Worm (Caenorhabditis elegans) whole organism, L3 larva: ENCODE data around the gene F10G2.1.
A peak's percentile ranks its signal among the peaks of the same experiment; 100 is the strongest.
"Not testable (repeated sequence)": the region's sequence is repeated elsewhere in the genome, so short reads cannot be mapped to it uniquely, and the experiment has no call there.

ENCODE experiments used
- ZK546.5 ChIP-seq: sonication (generic microtip); optimal IDR thresholded peaks from 2 replicates; lab custom pipeline; 2017; ENCODE audit warnings: missing biosample characterization, missing genetic modification characterization
- ceh-16 ChIP-seq: sonication (generic microtip); optimal IDR thresholded peaks from 2 replicates; lab custom pipeline; 2017; ENCODE audit warnings: missing biosample characterization, missing genetic modification characterization
- daf-12 ChIP-seq: fragments of 150-350 bp; optimal IDR thresholded peaks from 2 replicates; lab custom pipeline; 2014; ENCODE audit warnings: missing biosample characterization, missing genetic modification reagents, missing genetic modification characterization
- egl-27 ChIP-seq: sonication (generic microtip); optimal IDR thresholded peaks from 4 replicates; lab custom pipeline; 2017; ENCODE audit warnings: missing biosample characterization, missing genetic modification reagents, missing genetic modification characterization
- egl-5 ChIP-seq: fragments of 150-350 bp; optimal IDR thresholded peaks from 2 replicates; lab custom pipeline; 2017; ENCODE audit warnings: missing biosample characterization, missing genetic modification reagents, missing genetic modification characterization, inconsistent platforms
- elt-1 ChIP-seq: fragments of 150-350 bp; optimal IDR thresholded peaks from 2 replicates; lab custom pipeline; 2014; ENCODE audit warnings: missing biosample characterization, missing genetic modification characterization
- elt-2 ChIP-seq: sonication (generic microtip); optimal IDR thresholded peaks from 2 replicates; lab custom pipeline; 2016; ENCODE audit warnings: missing genetic modification reagents, mild to moderate bottlenecking, missing genetic modification characterization, missing compliant biosample characterization
- elt-3 ChIP-seq, 3 experiments: fragments of 150-350 bp in 1 of 3; sonication (generic microtip) in 2 of 3; optimal IDR thresholded peaks; 2 replicates in 2 of 3; 4 replicates in 1 of 3; lab custom pipeline; 2014 to 2017; ENCODE audit warnings: missing biosample characterization in 3 of 3, missing genetic modification characterization in 3 of 3
- fkh-10 ChIP-seq: sonication (generic microtip); optimal IDR thresholded peaks from 2 replicates; lab custom pipeline; 2017; ENCODE audit warnings: missing biosample characterization, missing genetic modification reagents, missing genetic modification characterization
- fos-1 ChIP-seq: fragments of 150-350 bp; optimal IDR thresholded peaks from 2 replicates; lab custom pipeline; 2014; ENCODE audit warnings: missing biosample characterization, missing genetic modification characterization
- hmg-11 ChIP-seq: sonication (generic microtip); optimal IDR thresholded peaks from 2 replicates; lab custom pipeline; 2016; ENCODE audit warnings: missing genetic modification characterization, missing compliant biosample characterization
- jun-1 ChIP-seq: fragments of 150-350 bp; optimal IDR thresholded peaks from 2 replicates; lab custom pipeline; 2014; ENCODE audit warnings: missing biosample characterization, missing genetic modification reagents, missing genetic modification characterization
- lin-15B ChIP-seq: fragments of 150-350 bp; optimal IDR thresholded peaks from 2 replicates; lab custom pipeline; 2014; ENCODE audit warnings: missing biosample characterization, missing genetic modification characterization
- mdl-1 ChIP-seq: fragments of 150-350 bp; optimal IDR thresholded peaks from 2 replicates; lab custom pipeline; 2014; ENCODE audit warnings: missing biosample characterization, missing genetic modification characterization
- mml-1 ChIP-seq: fragments of 150-350 bp; sonication (generic microtip); optimal IDR thresholded peaks from 3 replicates; lab custom pipeline; 2014; ENCODE audit warnings: missing biosample characterization, missing genetic modification characterization
- nfya-1 ChIP-seq: sonication (generic microtip); optimal IDR thresholded peaks from 2 replicates; lab custom pipeline; 2017; ENCODE audit warnings: missing genetic modification characterization, mild to moderate bottlenecking, missing compliant biosample characterization, antibody characterized with exemption, moderate library complexity; ENCODE audit not compliant: insufficient read depth
- nhr-11 ChIP-seq: fragments of 150-350 bp; optimal IDR thresholded peaks from 2 replicates; lab custom pipeline; 2014; ENCODE audit warnings: missing biosample characterization, missing genetic modification characterization
- nhr-12 ChIP-seq: fragments of 150-350 bp; optimal IDR thresholded peaks from 2 replicates; lab custom pipeline; 2014; ENCODE audit warnings: missing biosample characterization, missing genetic modification characterization
- nhr-23 ChIP-seq: fragments of 150-350 bp; optimal IDR thresholded peaks from 2 replicates; lab custom pipeline; 2014; ENCODE audit warnings: missing biosample characterization, missing genetic modification reagents, missing genetic modification characterization
- nhr-25 ChIP-seq: sonication (generic microtip); optimal IDR thresholded peaks from 2 replicates; lab custom pipeline; 2017; ENCODE audit warnings: missing biosample characterization, missing genetic modification characterization
- nhr-28 ChIP-seq: fragments of 150-350 bp; optimal IDR thresholded peaks from 2 replicates; lab custom pipeline; 2014; ENCODE audit warnings: missing biosample characterization, missing genetic modification characterization
- nhr-43 ChIP-seq: sonication (generic microtip); optimal IDR thresholded peaks from 2 replicates; lab custom pipeline; 2016; ENCODE audit warnings: mild to moderate bottlenecking, missing genetic modification characterization, missing compliant biosample characterization; ENCODE audit not compliant: poor library complexity, severe bottlenecking
- nhr-76 ChIP-seq: fragments of 150-350 bp; sonication (generic microtip); optimal IDR thresholded peaks from 5 replicates; lab custom pipeline; 2014; ENCODE audit warnings: missing biosample characterization, missing genetic modification characterization
- nhr-77 ChIP-seq: fragments of 150-350 bp; optimal IDR thresholded peaks from 2 replicates; lab custom pipeline; 2014; ENCODE audit warnings: missing biosample characterization, missing genetic modification characterization
- pqm-1 ChIP-seq: fragments of 150-350 bp; optimal IDR thresholded peaks from 2 replicates; lab custom pipeline; 2017; ENCODE audit warnings: missing biosample characterization, missing genetic modification characterization, inconsistent platforms
- sea-2 ChIP-seq: fragments of 150-350 bp; sonication (generic microtip); optimal IDR thresholded peaks from 4 replicates; lab custom pipeline; 2014; ENCODE audit warnings: missing biosample characterization, missing genetic modification reagents, missing genetic modification characterization
- snpc-4 ChIP-seq: fragments of 150-350 bp; optimal IDR thresholded peaks from 2 replicates; lab custom pipeline; 2014; ENCODE audit warnings: missing biosample characterization, missing genetic modification characterization
- tbx-2 ChIP-seq: sonication (generic microtip); optimal IDR thresholded peaks from 2 replicates; lab custom pipeline; 2016; ENCODE audit warnings: mild to moderate bottlenecking, missing genetic modification characterization, missing compliant biosample characterization
- unc-39 ChIP-seq: sonication (generic microtip); optimal IDR thresholded peaks from 4 replicates; lab custom pipeline; 2017; ENCODE audit warnings: missing biosample characterization, missing genetic modification characterization
- unc-62 ChIP-seq: fragments of 150-350 bp; sonication (generic microtip); optimal IDR thresholded peaks from 4 replicates; lab custom pipeline; 2014; ENCODE audit warnings: missing biosample characterization, missing genetic modification reagents, missing genetic modification characterization
- zag-1 ChIP-seq: fragments of 150-350 bp; optimal IDR thresholded peaks from 2 replicates; lab custom pipeline; 2014; ENCODE audit warnings: missing biosample characterization, missing genetic modification characterization

Gene F10G2.1

ce11 chrV:7326928-7327327 is 5.4 kb upstream of the F10G2.1 start, which contains the start of gene F10G2.4:
TSS of gene F10G2.4 (plus strand) at chrV:7327228.
- TF ChIP-seq mdl-1 (tag; lab: Kevin White, UChicago) (no peak), nhr-28 (tag; lab: Kevin White, UChicago) (no peak), nhr-77 (tag; lab: Kevin White, UChicago) (no peak), nhr-23 (no peak), ceh-16 (tag; lab: Kevin White, UChicago) (no peak), ZK546.5 (tag; lab: Kevin White, UChicago) (no peak), hmg-11 (tag; lab: Kevin White, UChicago) (no peak), nhr-43 (no peak), lin-15B (tag; lab: Kevin White, UChicago) (no peak), zag-1 (no peak), unc-39 (tag; lab: Kevin White, UChicago) (no peak), elt-3 (tag; optimal IDR thresholded peaks at IDR 0.05; lab: Kevin White, UChicago) (no peak), nhr-25 (tag; lab: Kevin White, UChicago) (no peak), egl-27 (tag; lab: Kevin White, UChicago) (no peak)

- TF ChIP-seq elt-2 (tag; lab: Kevin White, UChicago): peak; percentile 2
- no peak for TF ChIP-seq sea-2
These were observed 4.3 kb upstream of the F10G2.1 start, which contains the start of gene clec-7 for ce11 chrV:7328092-7328491. TSS of gene clec-7 (plus strand) at chrV:7328392.

ce11 chrV:7330868-7331267 is 1.5 kb upstream of the F10G2.1 start, which contains the start of gene F10G2.2:
TSS of gene F10G2.2 (plus strand) at chrV:7331168.
- TF ChIP-seq nfya-1 (tag; lab: Kevin White, UChicago) (no peak), nhr-76 (tag; lab: Kevin White, UChicago) (no peak), ZK546.5 (tag; lab: Kevin White, UChicago) (no peak), jun-1 (tag; lab: Kevin White, UChicago) (no peak), nhr-25 (tag; lab: Kevin White, UChicago) (no peak), nhr-43 (no peak), unc-62 (GFP tag; lab: Kevin White, UChicago) (no peak), snpc-4 (tag; lab: Kevin White, UChicago) (no peak), elt-3 (tag; optimal IDR thresholded peaks at IDR 0.05; lab: Kevin White, UChicago) (no peak), lin-15B (tag; lab: Kevin White, UChicago) (no peak), nhr-77 (tag; lab: Kevin White, UChicago) (no peak), egl-5 (tag; lab: Kevin White, UChicago) (no peak)

ce11 chrV:7337218-7337617 is 4.9 kb downstream of the F10G2.1 start, which contains the start of gene F10G2.7:
TSS of gene F10G2.7 (minus strand) at chrV:7337318.
- TF ChIP-seq fos-1, nhr-25, elt-1 (tag; lab: Kevin White, UChicago): not testable (repeated sequence)

ce11 chrV:7339831-7340230 is 7.5 kb downstream of the F10G2.1 start, which contains the start of gene srh-187:
TSS of gene srh-187 (minus strand) at chrV:7339931.
- no peak for TF ChIP-seq mml-1 (tag; lab: Kevin White, UChicago)
- no peak for TF ChIP-seq tbx-2 (tag; lab: Kevin White, UChicago)
- no peak for TF ChIP-seq pqm-1 (tag; lab: Kevin White, UChicago)
- TF ChIP-seq daf-12 (tag; lab: Kevin White, UChicago): no peak
- no peak for TF ChIP-seq nfya-1 (tag; lab: Kevin White, UChicago)
- no peak for TF ChIP-seq fkh-10 (GFP tag; lab: Kevin White, UChicago)
- no peak for TF ChIP-seq nhr-11 (tag; lab: Kevin White, UChicago)
- no peak for TF ChIP-seq nhr-12 (tag; lab: Kevin White, UChicago)

ce11 chrV:7341942-7342341 is 9.6 kb downstream of the F10G2.1 start, which contains the start of the genes nhr-263 and nhr-148:
TSS of gene nhr-263 (minus strand) at chrV:7342042.
TSS of gene nhr-148 (plus strand) at chrV:7342156.
- TF ChIP-seq nhr-25 (tag; lab: Kevin White, UChicago) (peak; percentile 43), egl-5 (tag; lab: Kevin White, UChicago) (no peak)
